Worm (Caenorhabditis elegans) whole organism, L1 larva: ENCODE data around the gene hda-1.

Experiments used
- Y116A8C.19 ChIP-seq: sonication (generic microtip); optimal IDR thresholded peaks from 2 replicates; lab custom pipeline; 2016; ENCODE audit warnings: missing compliant biosample characterization, missing genetic modification characterization, borderline replicate concordance
- ceh-82 ChIP-seq, 3 experiments: fragments of 150-350 bp in 1 of 3; sonication (generic microtip) in 2 of 3; optimal IDR thresholded peaks; 2 replicates each; lab custom pipeline; 2014 to 2017; ENCODE audit warnings: missing biosample characterization in 3 of 3, missing genetic modification characterization in 3 of 3
- elt-2 ChIP-seq: sonication (generic microtip); optimal IDR thresholded peaks from 2 replicates; lab custom pipeline; 2016; ENCODE audit warnings: missing genetic modification characterization, mild to moderate bottlenecking, inconsistent platforms, missing compliant biosample characterization, missing genetic modification reagents
- jun-1 ChIP-seq: fragments of 150-350 bp; optimal IDR thresholded peaks from 2 replicates; lab custom pipeline; 2014; ENCODE audit warnings: missing biosample characterization, missing genetic modification reagents, missing genetic modification characterization
- nhr-77 ChIP-seq: fragments of 150-350 bp; optimal IDR thresholded peaks from 2 replicates; lab custom pipeline; 2014; ENCODE audit warnings: missing biosample characterization, missing genetic modification characterization

- no peak for TF ChIP-seq ceh-82 (tag; optimal IDR thresholded peaks at IDR 0.05; lab: Kevin White, UChicago)
- no peak for TF ChIP-seq jun-1 (tag; lab: Kevin White, UChicago)
- TF ChIP-seq nhr-77 = no peak
- no peak for TF ChIP-seq elt-2 (tag; lab: Kevin White, UChicago)
- no peak for TF ChIP-seq Y116A8C.19 (tag; lab: Kevin White, UChicago)
Observed at ce11 chrV:14506713-14507675, 18.2 kb upstream of the hda-1 start.
